Fruit fly (Drosophila melanogaster) whole organism, embryonic: ENCODE results near the gene Vsp37A.

Experiments
- B-H1 ChIP-seq: fragments of 200-800 bp; sonication (Bioruptor generic); IDR thresholded peaks from 3 replicates; pipeline ENCODE4 v1.3.6; 2022; ENCODE audit warnings: missing biosample characterization, missing genetic modification characterization
- CG10209 ChIP-seq: fragments of 200-800 bp; sonication (Bioruptor generic); optimal IDR thresholded peaks from 3 replicates; lab custom pipeline; 2017; ENCODE audit warnings: missing biosample characterization, mild to moderate bottlenecking, missing genetic modification characterization, missing genetic modification reagents
- CG10274 ChIP-seq: fragments of 200-800 bp; sonication (Bioruptor generic); optimal IDR thresholded peaks from 3 replicates; lab custom pipeline; 2017; ENCODE audit warnings: missing biosample characterization, mild to moderate bottlenecking, missing genetic modification characterization
- CG11723 ChIP-seq: fragments of 200-800 bp; sonication (Bioruptor generic); optimal IDR thresholded peaks from 2 replicates; lab custom pipeline; 2017; ENCODE audit warnings: missing biosample characterization, mild to moderate bottlenecking, missing genetic modification characterization
- CG12942 ChIP-seq: fragments of 200-800 bp; sonication (Bioruptor generic); optimal IDR thresholded peaks from 3 replicates; lab custom pipeline; 2016; ENCODE audit warnings: missing biosample characterization, missing genetic modification characterization
- CG15073 ChIP-seq: fragments of 200-800 bp; sonication (Bioruptor generic); optimal IDR thresholded peaks from 2 replicates; lab custom pipeline; 2016; ENCODE audit warnings: missing biosample characterization, missing genetic modification characterization
- CG1529 ChIP-seq: fragments of 200-800 bp; sonication (Bioruptor generic); optimal IDR thresholded peaks from 3 replicates; lab custom pipeline; 2018; ENCODE audit warnings: missing biosample characterization, missing genetic modification characterization
- CG1603 ChIP-seq: fragments of 200-800 bp; sonication (Bioruptor generic); optimal IDR thresholded peaks from 2 replicates; lab custom pipeline; 2019; ENCODE audit warnings: missing biosample characterization, mild to moderate bottlenecking, missing genetic modification characterization, moderate library complexity
- CG16863 ChIP-seq: fragments of 200-800 bp; sonication (Bioruptor generic); optimal IDR thresholded peaks from 3 replicates; lab custom pipeline; 2016; ENCODE audit warnings: missing biosample characterization, missing genetic modification characterization
- CG17361 ChIP-seq: fragments of 200-800 bp; sonication (Bioruptor generic); IDR thresholded peaks from 3 replicates; pipeline ENCODE4 v1.3.6; 2022; ENCODE audit warnings: missing biosample characterization, missing genetic modification characterization
- CG17568 ChIP-seq: fragments of 200-800 bp; sonication (Bioruptor generic); optimal IDR thresholded peaks from 2 replicates; lab custom pipeline; 2018; ENCODE audit warnings: missing biosample characterization, mild to moderate bottlenecking, missing genetic modification characterization, moderate library complexity
- CG18262 ChIP-seq: fragments of 200-800 bp; optimal IDR thresholded peaks from 3 replicates; lab custom pipeline; 2019; ENCODE audit warnings: missing biosample characterization, mild to moderate bottlenecking, missing genetic modification characterization, moderate library complexity
- CG2116 ChIP-seq: fragments of 200-800 bp; sonication (Bioruptor generic); optimal IDR thresholded peaks from 3 replicates; lab custom pipeline; 2018; ENCODE audit warnings: missing biosample characterization, mild to moderate bottlenecking, missing genetic modification characterization
- CG43689 ChIP-seq: fragments of 200-800 bp; sonication (Bioruptor generic); IDR thresholded peaks from 2 replicates; pipeline ENCODE4 v1.3.6; 2022; ENCODE audit warnings: missing biosample characterization, missing genetic modification characterization
- CG7556 ChIP-seq: fragments of 200-800 bp; sonication (Bioruptor generic); optimal IDR thresholded peaks from 2 replicates; lab custom pipeline; 2017; ENCODE audit warnings: missing biosample characterization, mild to moderate bottlenecking, missing genetic modification characterization
- CG7928 ChIP-seq: fragments of 200-800 bp; sonication (Bioruptor generic); optimal IDR thresholded peaks from 2 replicates; lab custom pipeline; 2017; ENCODE audit warnings: missing biosample characterization, mild to moderate bottlenecking, missing genetic modification characterization
- CG8944 ChIP-seq: fragments of 200-800 bp; sonication (Bioruptor generic); optimal IDR thresholded peaks from 3 replicates; lab custom pipeline; 2016; ENCODE audit warnings: missing biosample characterization, missing genetic modification characterization
- CTCF ChIP-seq: fragments of 200-800 bp; sonication (Bioruptor generic); optimal IDR thresholded peaks from 2 replicates; lab custom pipeline; 2017; ENCODE audit warnings: missing biosample characterization, mild to moderate bottlenecking, missing genetic modification characterization, moderate library complexity
- CrebB ChIP-seq: fragments of 200-800 bp; sonication (Bioruptor generic); optimal IDR thresholded peaks from 3 replicates; lab custom pipeline; 2018; ENCODE audit warnings: missing biosample characterization, mild to moderate bottlenecking, missing genetic modification characterization
- D ChIP-seq, 2 experiments: fragments of 200-800 bp in 1 of 2; fragments of >200 bp in 1 of 2; sonication (Bioruptor generic) in 1 of 2; optimal IDR thresholded peaks; 2 replicates in 1 of 2; 3 replicates in 1 of 2; lab custom pipeline; 2017; ENCODE audit warnings: mild to moderate bottlenecking in 1 of 2, missing biosample characterization in 1 of 2, missing genetic modification characterization in 1 of 2, missing genetic modification reagents in 1 of 2
- Dek ChIP-seq: fragments of 200-800 bp; sonication (Bioruptor generic); optimal IDR thresholded peaks from 3 replicates; lab custom pipeline; 2019; ENCODE audit warnings: missing biosample characterization, mild to moderate bottlenecking, missing genetic modification characterization, moderate library complexity
- Dip2 ChIP-seq: fragments of 200-800 bp; sonication (Bioruptor generic); IDR thresholded peaks from 2 replicates; pipeline ENCODE4 v1.3.6; 2022; ENCODE audit warnings: missing biosample characterization, missing genetic modification characterization
- Dref ChIP-seq: fragments of 200-800 bp; sonication (Bioruptor generic); IDR thresholded peaks from 2 replicates; pipeline ENCODE4 v1.3.6; 2022; ENCODE audit warnings: missing biosample characterization, missing genetic modification characterization
- Eip74EF ChIP-seq, 2 experiments: fragments of 200-800 bp in 1 of 2; fragments of >200 bp in 1 of 2; sonication (Bioruptor generic) in 1 of 2; optimal IDR thresholded peaks; 2 replicates each; lab custom pipeline; 2017 to 2019; ENCODE audit warnings: missing biosample characterization in 2 of 2, missing genetic modification characterization in 2 of 2, mild to moderate bottlenecking in 1 of 2, moderate library complexity in 1 of 2
- Gug ChIP-seq: fragments of 200-800 bp; sonication (Bioruptor generic); IDR thresholded peaks from 4 replicates; pipeline ENCODE4 v1.3.6; 2022; ENCODE audit warnings: missing biosample characterization, missing genetic modification characterization
- Lhr ChIP-seq: fragments of 200-800 bp; sonication (Bioruptor generic); optimal IDR thresholded peaks from 3 replicates; lab custom pipeline; 2017; ENCODE audit warnings: mild to moderate bottlenecking, missing biosample characterization, missing genetic modification reagents, missing genetic modification characterization
- Mad ChIP-seq: fragments of 200-800 bp; sonication (Bioruptor generic); optimal IDR thresholded peaks from 2 replicates; lab custom pipeline; 2016; ENCODE audit warnings: missing biosample characterization, missing genetic modification characterization
- Neu2 ChIP-seq: fragments of 200-800 bp; sonication (Bioruptor generic); optimal IDR thresholded peaks from 3 replicates; lab custom pipeline; 2016; ENCODE audit warnings: missing biosample characterization, missing genetic modification characterization, borderline replicate concordance
- PHDP ChIP-seq: fragments of 200-800 bp; sonication (Bioruptor generic); optimal IDR thresholded peaks from 3 replicates; lab custom pipeline; 2018; ENCODE audit warnings: missing biosample characterization, mild to moderate bottlenecking, missing genetic modification characterization, moderate library complexity
- Sry-β ChIP-seq: fragments of 200-800 bp; sonication (Bioruptor generic); optimal IDR thresholded peaks from 2 replicates; lab custom pipeline; 2018; ENCODE audit warnings: missing biosample characterization, mild to moderate bottlenecking, missing genetic modification characterization, moderate library complexity
- Sry-δ ChIP-seq: fragments of 200-800 bp; sonication (Bioruptor generic); optimal IDR thresholded peaks from 2 replicates; lab custom pipeline; 2016; ENCODE audit warnings: missing biosample characterization, missing genetic modification characterization
- Trl ChIP-seq, 3 experiments: fragments of >200 bp in 2 of 3; fragments of 200-800 bp in 1 of 3; sonication (Bioruptor generic) in 1 of 3; optimal IDR thresholded peaks; 2 replicates in 1 of 3; 3 replicates in 2 of 3; lab custom pipeline; 2016 to 2017; ENCODE audit warnings: missing biosample characterization in 1 of 3, missing genetic modification characterization in 1 of 3
- abd-A ChIP-seq: fragments of 200-800 bp; sonication (Bioruptor generic); optimal IDR thresholded peaks from 3 replicates; lab custom pipeline; 2019; ENCODE audit warnings: missing biosample characterization, mild to moderate bottlenecking, missing genetic modification characterization, moderate library complexity
- ato ChIP-seq: fragments of 200-800 bp; sonication (Bioruptor generic); IDR thresholded peaks from 2 replicates; pipeline ENCODE4 v1.3.6; 2022; ENCODE audit warnings: missing biosample characterization, missing genetic modification characterization; ENCODE audit not compliant: partially characterized antibody
- bsh ChIP-seq, 2 experiments: fragments of 200-800 bp; sonication (Bioruptor generic); optimal IDR thresholded peaks; 2 replicates each; lab custom pipeline; 2017 to 2018; ENCODE audit warnings: mild to moderate bottlenecking in 2 of 2, missing biosample characterization in 2 of 2, missing genetic modification characterization in 2 of 2, moderate library complexity in 1 of 2
- cato ChIP-seq: fragments of 200-800 bp; sonication (Bioruptor generic); optimal IDR thresholded peaks from 2 replicates; lab custom pipeline; 2016; ENCODE audit warnings: missing biosample characterization, missing genetic modification characterization, borderline replicate concordance
- caup ChIP-seq: fragments of 200-800 bp; sonication (Bioruptor generic); optimal IDR thresholded peaks from 3 replicates; lab custom pipeline; 2017; ENCODE audit warnings: missing biosample characterization, mild to moderate bottlenecking, missing genetic modification characterization, moderate library complexity; ENCODE audit not compliant: severe bottlenecking
- da ChIP-seq: fragments of 200-800 bp; sonication (Bioruptor generic); optimal IDR thresholded peaks from 2 replicates; lab custom pipeline; 2016; ENCODE audit warnings: missing biosample characterization, missing genetic modification characterization
- gcm ChIP-seq: fragments of 200-800 bp; sonication (Bioruptor generic); optimal IDR thresholded peaks from 2 replicates; lab custom pipeline; 2019; ENCODE audit warnings: missing biosample characterization, mild to moderate bottlenecking, missing genetic modification characterization, moderate library complexity
- gfzf ChIP-seq: fragments of 200-800 bp; sonication (Bioruptor generic); optimal IDR thresholded peaks from 2 replicates; lab custom pipeline; 2016; ENCODE audit warnings: missing biosample characterization, mild to moderate bottlenecking, missing genetic modification characterization, moderate library complexity
- knrl ChIP-seq: fragments of 200-800 bp; sonication (Bioruptor generic); IDR thresholded peaks from 3 replicates; pipeline ENCODE4 v1.3.6; 2022; ENCODE audit warnings: missing biosample characterization, missing genetic modification characterization; ENCODE audit not compliant: partially characterized antibody
- rib ChIP-seq: fragments of 200-800 bp; sonication (Bioruptor generic); IDR thresholded peaks from 2 replicates; pipeline ENCODE4 v1.3.6; 2022; ENCODE audit warnings: missing biosample characterization, missing genetic modification characterization
- sd ChIP-seq: fragments of 200-800 bp; sonication (Bioruptor generic); optimal IDR thresholded peaks from 3 replicates; lab custom pipeline; 2018; ENCODE audit warnings: missing biosample characterization, mild to moderate bottlenecking, missing genetic modification characterization, moderate library complexity
- shn ChIP-seq: fragments of 200-800 bp; sonication (Bioruptor generic); optimal IDR thresholded peaks from 3 replicates; lab custom pipeline; 2016; ENCODE audit warnings: missing biosample characterization, missing genetic modification characterization
- sqz ChIP-seq: fragments of 200-800 bp; sonication (Bioruptor generic); optimal IDR thresholded peaks from 3 replicates; lab custom pipeline; 2018; ENCODE audit warnings: missing biosample characterization, mild to moderate bottlenecking, missing genetic modification characterization
- sr ChIP-seq: fragments of 200-800 bp; sonication (Bioruptor generic); IDR thresholded peaks from 3 replicates; pipeline ENCODE4 v1.3.6; 2022; ENCODE audit warnings: missing biosample characterization, missing genetic modification characterization
- ssp ChIP-seq: fragments of 200-800 bp; sonication (Bioruptor generic); IDR thresholded peaks from 2 replicates; pipeline ENCODE4 v1.3.6; 2022; ENCODE audit warnings: missing biosample characterization, missing genetic modification characterization
- toy ChIP-seq: fragments of 200-800 bp; sonication (Bioruptor generic); IDR thresholded peaks from 2 replicates; pipeline ENCODE4 v1.3.6; 2022; ENCODE audit warnings: missing biosample characterization, missing genetic modification characterization
- vvl ChIP-seq: fragments of 200-800 bp; sonication (Bioruptor generic); IDR thresholded peaks from 2 replicates; pipeline ENCODE4 v1.3.6; 2022; ENCODE audit warnings: missing biosample characterization, missing genetic modification characterization

Vsp37A gene

dm6 chrX:654949-655348 lies 33.6 kb downstream of the Vsp37A start (continued):
- peak; percentile 91 to 97 for TF ChIP-seq bsh (GFP tag; optimal IDR thresholded peaks at IDR 0.05; lab: Kevin White, UChicago)
- TF ChIP-seq ato (GFP tag; lab: Robert Waterston, UW), result no peak; the same call in 1 of the 2 replicates
- TF ChIP-seq rib (GFP tag; lab: Robert Waterston, UW), result peak; percentile 96
- TF ChIP-seq CTCF, result peak; percentile 61
- TF ChIP-seq CG1529 (GFP tag; lab: Kevin White, UChicago), result peak; percentile 94
- peak; percentile 55; the same call in 1 of the 2 replicates for TF ChIP-seq Dip2
- peak; percentile 85 for TF ChIP-seq ssp
- TF ChIP-seq knrl (GFP tag; lab: Robert Waterston, UW), result peak; percentile 21; the same call in 1 of the 3 replicates
- peak; percentile 71 for TF ChIP-seq abd-A (tag; lab: Kevin White, UChicago)
- peak; percentile 92 for TF ChIP-seq CG12942 (GFP tag; lab: Kevin White, UChicago)
- TF ChIP-seq shn, result peak; percentile 95
- TF ChIP-seq cato (GFP tag; lab: Kevin White, UChicago), result peak; percentile 90
- TF ChIP-seq CG8944 (GFP tag; lab: Kevin White, UChicago), result peak; percentile 93
- peak; percentile 94 for TF ChIP-seq Dek (tag; lab: Kevin White, UChicago)
- TF ChIP-seq PHDP, result peak; percentile 96
- TF ChIP-seq Sry-δ (GFP tag; lab: Kevin White, UChicago), result peak; percentile 49
- TF ChIP-seq sr, result peak; percentile 91; the same call in 2 of the 3 replicates
- TF ChIP-seq vvl (GFP tag; lab: Robert Waterston, UW), result peak; percentile 98
- peak; percentile 97 for TF ChIP-seq CG1603 (tag; lab: Kevin White, UChicago)
- peak; percentile 76 for TF ChIP-seq Neu2 (GFP tag; lab: Kevin White, UChicago)
- TF ChIP-seq CG10274 (GFP tag; lab: Kevin White, UChicago), result peak; percentile 90
- peak; percentile 94 for TF ChIP-seq CrebB (tag; lab: Kevin White, UChicago)
- TF ChIP-seq CG43689 (GFP tag; lab: Robert Waterston, UW), result peak; percentile 85
- TF ChIP-seq sd, result peak; percentile 85
- peak; percentile 97 for TF ChIP-seq caup (GFP tag; lab: Kevin White, UChicago)
- TF ChIP-seq Gug, result peak; percentile 95
- peak; percentile 91 for TF ChIP-seq Mad
- peak; percentile 94 for TF ChIP-seq CG10209 (GFP tag; lab: Kevin White, UChicago)
- peak; percentile 92 for TF ChIP-seq gcm (GFP tag; lab: Kevin White, UChicago)
- peak; percentile 92 for TF ChIP-seq CG7556 (GFP tag; lab: Kevin White, UChicago)
- TF ChIP-seq CG17568 (GFP tag; lab: Kevin White, UChicago), result no peak
- TF ChIP-seq sqz (GFP tag; lab: Kevin White, UChicago), result peak; percentile 94
- TF ChIP-seq da, result peak; percentile 87
- peak; percentile 94 for TF ChIP-seq CG16863 (GFP tag; lab: Kevin White, UChicago)
- TF ChIP-seq gfzf (GFP tag; lab: Kevin White, UChicago), result peak; percentile 13
- no peak for TF ChIP-seq D (optimal IDR thresholded peaks at IDR 0.05; lab: Kevin White, UChicago)
- peak; percentile 94 for TF ChIP-seq D (GFP tag; optimal IDR thresholded peaks at IDR 0.05; lab: Kevin White, UChicago)
- TF ChIP-seq toy (GFP tag; lab: Robert Waterston, UW), result peak; percentile 90
- peak; percentile 90 for TF ChIP-seq CG17361 (GFP tag; lab: Robert Waterston, UW)
- peak; percentile 96 for TF ChIP-seq CG11723 (GFP tag; lab: Kevin White, UChicago)
- peak; percentile 51 to 83 for TF ChIP-seq Trl (optimal IDR thresholded peaks at IDR 0.05; lab: Kevin White, UChicago)
- TF ChIP-seq Trl (GFP tag; optimal IDR thresholded peaks at IDR 0.05; lab: Kevin White, UChicago), result peak; percentile 96
- peak in 1 of 2 experiments; percentile 89 for TF ChIP-seq Eip74EF (GFP tag; optimal IDR thresholded peaks at IDR 0.05; lab: Kevin White, UChicago)
- peak; percentile 90 for TF ChIP-seq CG18262 (tag; lab: Kevin White, UChicago)
- peak; percentile 89 for TF ChIP-seq Lhr (GFP tag; lab: Kevin White, UChicago)
- TF ChIP-seq B-H1 (GFP tag; lab: Robert Waterston, UW), result peak; percentile 95
- TF ChIP-seq CG7928 (GFP tag; lab: Kevin White, UChicago), result peak; percentile 77
- peak; percentile 77 for TF ChIP-seq CG15073 (GFP tag; lab: Kevin White, UChicago)
- TF ChIP-seq Sry-β (GFP tag; lab: Kevin White, UChicago), result no peak
- peak; percentile 79 for TF ChIP-seq CG2116 (GFP tag; lab: Kevin White, UChicago)
- peak; percentile 46 for TF ChIP-seq Dref (GFP tag; lab: Robert Waterston, UW)
